Worm (Caenorhabditis elegans): ENCODE data around the gene lact-8.

The lact-8 gene

ce11 chrV:11080345-11081102 is 12.9 kb downstream of the lact-8 start, which contains the start of gene act-1:
act-1 (plus strand) TSS chrV:11081052.
- TF ChIP-seq ceh-34 (tag; optimal IDR thresholded peaks at IDR 0.05) = peak; percentile 69
- TF ChIP-seq ref-2 (tag; optimal IDR thresholded peaks at IDR 0.05) = peak; percentile 56
- no peak for TF ChIP-seq sox-2 (GFP tag; IDR thresholded peaks at IDR 0.05)
- TF ChIP-seq hlh-8 (tag; optimal IDR thresholded peaks at IDR 0.05) = no peak
- TF ChIP-seq ceh-19 (GFP tag; optimal IDR thresholded peaks at IDR 0.05) = no peak
- TF ChIP-seq nfya-1 (tag; optimal IDR thresholded peaks at IDR 0.05) = peak; percentile 88
- TF ChIP-seq unc-42 (tag; optimal IDR thresholded peaks at IDR 0.05) = no peak
- TF ChIP-seq syd-9 (tag; optimal IDR thresholded peaks at IDR 0.05) = peak; percentile 13
- TF ChIP-seq unc-55 (GFP tag; optimal IDR thresholded peaks at IDR 0.05) = peak; percentile 67
- no peak for TF ChIP-seq fkh-10 (GFP tag; optimal IDR thresholded peaks at IDR 0.05)
- TF ChIP-seq ttx-3 (tag; optimal IDR thresholded peaks at IDR 0.05) = no peak
- peak; percentile 95 for TF ChIP-seq elt-2 (tag; optimal IDR thresholded peaks at IDR 0.05)
- TF ChIP-seq pag-3 (tag; optimal IDR thresholded peaks at IDR 0.05; ENCODE audit: borderline replicate concordance) = no peak
- peak; percentile 84 for TF ChIP-seq ceh-18 (tag; optimal IDR thresholded peaks at IDR 0.05)
- TF ChIP-seq tbx-7 (tag; optimal IDR thresholded peaks at IDR 0.05) = no peak
- no peak for TF ChIP-seq lim-6 (tag; optimal IDR thresholded peaks at IDR 0.05)
- no peak for TF ChIP-seq lin-11 (tag; optimal IDR thresholded peaks at IDR 0.05)
- no peak for TF ChIP-seq ceh-2 (tag; optimal IDR thresholded peaks at IDR 0.05)
- TF ChIP-seq ceh-31 (tag; optimal IDR thresholded peaks at IDR 0.05) = peak; percentile 55
- TF ChIP-seq ets-4 (tag; optimal IDR thresholded peaks at IDR 0.05) = no peak
- TF ChIP-seq rnt-1 (tag; optimal IDR thresholded peaks at IDR 0.05) = peak; percentile 47
- TF ChIP-seq fkh-6 (tag; optimal IDR thresholded peaks at IDR 0.05) = peak; percentile 14
- no peak for TF ChIP-seq ceh-45 (GFP tag; IDR thresholded peaks at IDR 0.05)
- no peak for TF ChIP-seq che-1 (tag; optimal IDR thresholded peaks at IDR 0.05)
- peak; percentile 5 for TF ChIP-seq tbx-2 (tag; optimal IDR thresholded peaks at IDR 0.05)
- TF ChIP-seq sdc-2 (tag; optimal IDR thresholded peaks at IDR 0.05) = peak; percentile 14

ce11 chrV:11078874-11079273 is 14.5 kb downstream of the lact-8 start:
- TF ChIP-seq T23F11.4 (GFP tag; optimal IDR thresholded peaks at IDR 0.05) = no peak
- no peak for TF ChIP-seq ceh-45 (GFP tag; IDR thresholded peaks at IDR 0.05)
- TF ChIP-seq C38D4.7 (GFP tag; optimal IDR thresholded peaks at IDR 0.05) = no peak
- TF ChIP-seq nhr-232 (tag; optimal IDR thresholded peaks at IDR 0.05) = no peak
- no peak for TF ChIP-seq ceh-31 (tag; optimal IDR thresholded peaks at IDR 0.05)
- TF ChIP-seq hlh-30 (tag; optimal IDR thresholded peaks at IDR 0.05; ENCODE audit: insufficient read depth) = no peak
- TF ChIP-seq che-1 (tag; optimal IDR thresholded peaks at IDR 0.05) = no peak
- no peak for TF ChIP-seq rnt-1 (tag; optimal IDR thresholded peaks at IDR 0.05)
- no peak for TF ChIP-seq hlh-13 (GFP tag; optimal IDR thresholded peaks at IDR 0.05)
- TF ChIP-seq unc-42 (tag; optimal IDR thresholded peaks at IDR 0.05) = no peak
- TF ChIP-seq dve-1 (tag; optimal IDR thresholded peaks at IDR 0.05) = no peak
- no peak for TF ChIP-seq pha-4 (tag; optimal IDR thresholded peaks at IDR 0.05)
- no peak for TF ChIP-seq mec-3 (tag; optimal IDR thresholded peaks at IDR 0.05; ENCODE audit: borderline replicate concordance)
- no peak for TF ChIP-seq ref-2 (tag; optimal IDR thresholded peaks at IDR 0.05)
- TF ChIP-seq ceh-22 (tag; optimal IDR thresholded peaks at IDR 0.05) = no peak
- no peak for TF ChIP-seq ama-1 (optimal IDR thresholded peaks at IDR 0.05)
- no peak for TF ChIP-seq pax-1 (tag; optimal IDR thresholded peaks at IDR 0.05)

ce11 chrV:11078104-11078724 is 15.2 kb downstream of the lact-8 start, which contains the start of gene act-2:
act-2 (minus strand) TSS chrV:11078154.
- peak; percentile 40 for TF ChIP-seq nfya-1 (tag; optimal IDR thresholded peaks at IDR 0.05)
- no peak for TF ChIP-seq eyg-1 (tag; optimal IDR thresholded peaks at IDR 0.05)
- no peak for TF ChIP-seq pat-9 (tag; optimal IDR thresholded peaks at IDR 0.05)
- TF ChIP-seq lin-11 (tag; optimal IDR thresholded peaks at IDR 0.05) = no peak
- TF ChIP-seq ceh-2 (tag; optimal IDR thresholded peaks at IDR 0.05) = no peak
- no peak for TF ChIP-seq dmd-4 (tag; optimal IDR thresholded peaks at IDR 0.05; ENCODE audit: borderline replicate concordance)
- peak; percentile 26 for TF ChIP-seq rnt-1 (tag; optimal IDR thresholded peaks at IDR 0.05)
- TF ChIP-seq pha-4 (tag; optimal IDR thresholded peaks at IDR 0.05) = no peak
- TF ChIP-seq hlh-15 (tag; optimal IDR thresholded peaks at IDR 0.05) = no peak
- no peak for TF ChIP-seq ceh-19 (GFP tag; optimal IDR thresholded peaks at IDR 0.05)
- peak; percentile 13 for TF ChIP-seq pax-1 (tag; optimal IDR thresholded peaks at IDR 0.05)
- TF ChIP-seq ceh-24 (tag; optimal IDR thresholded peaks at IDR 0.05) = no peak
- TF ChIP-seq unc-42 (tag; optimal IDR thresholded peaks at IDR 0.05) = peak; percentile 58
- peak; percentile 8 for TF ChIP-seq hlh-30 (tag; optimal IDR thresholded peaks at IDR 0.05; ENCODE audit: insufficient read depth)
- no peak for TF ChIP-seq unc-55 (GFP tag; optimal IDR thresholded peaks at IDR 0.05)
- no peak for TF ChIP-seq ref-2 (tag; optimal IDR thresholded peaks at IDR 0.05)
- TF ChIP-seq hlh-13 (GFP tag; optimal IDR thresholded peaks at IDR 0.05) = no peak
- no peak for TF ChIP-seq C38D4.7 (GFP tag; optimal IDR thresholded peaks at IDR 0.05)
- TF ChIP-seq syd-9 (tag; optimal IDR thresholded peaks at IDR 0.05) = no peak
- TF ChIP-seq ceh-18 (tag; optimal IDR thresholded peaks at IDR 0.05) = peak; percentile 32
- TF ChIP-seq mec-3 (tag; optimal IDR thresholded peaks at IDR 0.05; ENCODE audit: borderline replicate concordance) = no peak
- TF ChIP-seq ets-4 (tag; optimal IDR thresholded peaks at IDR 0.05) = no peak
- TF ChIP-seq sox-4 (tag; optimal IDR thresholded peaks at IDR 0.05) = no peak
- TF ChIP-seq pros-1 (tag; optimal IDR thresholded peaks at IDR 0.05) = no peak
